Worm (Caenorhabditis elegans): ENCODE measurements around the gene W08E12.7.
A peak's percentile ranks its signal among the peaks of the same experiment; 100 is the strongest.

The W08E12.7 gene

DNA sequence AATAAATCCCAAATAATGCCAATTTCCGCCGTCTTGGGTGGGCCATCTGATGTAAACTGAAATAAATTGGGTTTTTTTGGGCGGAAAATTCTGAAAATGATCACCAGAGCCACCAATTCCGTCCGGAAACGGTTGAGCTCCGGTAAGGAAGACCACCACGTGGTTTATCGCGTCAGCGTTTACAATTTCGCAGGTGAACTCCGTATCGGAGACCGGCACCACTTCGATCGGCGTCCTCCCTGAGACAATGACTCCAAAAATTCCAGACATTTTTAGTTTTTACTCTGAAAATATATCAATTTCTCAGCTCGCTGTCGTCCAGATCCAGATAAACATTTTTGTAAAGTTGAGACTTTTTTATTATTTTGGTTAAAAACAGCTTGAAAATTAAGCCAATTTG lies 41.6 kb downstream of the W08E12.7 start, which contains the start of gene F42A6.6 (continued):
- TF ChIP-seq F22D6.2 (tag; optimal IDR thresholded peaks at IDR 0.05) (no peak), lin-26 (GFP tag; IDR thresholded peaks at IDR 0.05) (peak; percentile 64), Y67H2A.10 (GFP tag; conservative IDR thresholded peaks at IDR 0.05) (no peak), F10E7.11 (tag; optimal IDR thresholded peaks at IDR 0.05) (peak; percentile 66), dpff-1 (tag; optimal IDR thresholded peaks at IDR 0.05) (peak; percentile 61), snpc-1.1 (tag; optimal IDR thresholded peaks at IDR 0.05; ENCODE audit: insufficient read depth) (no peak), F55B11.4 (tag; optimal IDR thresholded peaks at IDR 0.05; ENCODE audit: borderline replicate concordance, insufficient read depth) (no peak), aptf-3 (GFP tag; IDR thresholded peaks at IDR 0.05) (peak; percentile 92), nhr-27 (tag; optimal IDR thresholded peaks at IDR 0.05) (peak; percentile 78), fkh-3 (tag; optimal IDR thresholded peaks at IDR 0.05) (peak; percentile 87), hmg-20 (GFP tag; IDR thresholded peaks at IDR 0.05) (0 out of 2 replicates have a peak, but pooled peaks have one; percentile 39), C17E4.6 (GFP tag; IDR thresholded peaks at IDR 0.05) (peak; percentile 88; the same call in 1 of the 2 replicates), unc-130 (GFP tag; optimal IDR thresholded peaks at IDR 0.05) (peak; percentile 78), dox-1 (GFP tag; IDR thresholded peaks at IDR 0.05) (no peak), ztf-22 (GFP tag; optimal IDR thresholded peaks at IDR 0.05) (peak; percentile 23), somi-1 (GFP tag; optimal IDR thresholded peaks at IDR 0.05) (peak; percentile 72), F52B5.7 (tag; optimal IDR thresholded peaks at IDR 0.05) (peak; percentile 93), ceh-40 (GFP tag; IDR thresholded peaks at IDR 0.05) (no peak), F49E8.2 (tag; optimal IDR thresholded peaks at IDR 0.05; ENCODE audit: insufficient read depth) (peak; percentile 96), Y53F4B.3 (GFP tag; IDR thresholded peaks at IDR 0.05) (no peak), xnd-1 (tag; optimal IDR thresholded peaks at IDR 0.05) (peak; percentile 32), lsl-1 (GFP tag; optimal IDR thresholded peaks at IDR 0.05) (peak; percentile 43), nhr-120 (GFP tag; IDR thresholded peaks at IDR 0.05) (0 out of 2 replicates have a peak, but pooled peaks have one; percentile 79), chd-7 (tag; optimal IDR thresholded peaks at IDR 0.05) (peak; percentile 88), egl-44 (GFP tag; IDR thresholded peaks at IDR 0.05) (no peak), mcd-1 (GFP tag; IDR thresholded peaks at IDR 0.05) (peak; percentile 67), nhr-90 (tag; optimal IDR thresholded peaks at IDR 0.05) (peak; percentile 40), F23B12.7 (tag; optimal IDR thresholded peaks at IDR 0.05; ENCODE audit: insufficient read depth) (peak; percentile 48), nfyb-1 (GFP tag; IDR thresholded peaks at IDR 0.05) (peak; percentile 82), die-1 (tag; optimal IDR thresholded peaks at IDR 0.05) (peak; percentile 77), F57C9.4 (tag; optimal IDR thresholded peaks at IDR 0.05) (peak; percentile 66), madf-8 (GFP tag; conservative IDR thresholded peaks at IDR 0.05) (peak; percentile 41; the same call in 1 of the 2 replicates), Y53G8AR.9 (GFP tag; conservative IDR thresholded peaks at IDR 0.05) (peak; percentile 94), him-1 (tag; optimal IDR thresholded peaks at IDR 0.05) (peak; percentile 15), cebp-1 (GFP tag; IDR thresholded peaks at IDR 0.05) (no peak), cebp-1 (tag; optimal IDR thresholded peaks at IDR 0.05) (peak; percentile 72)

DNA sequence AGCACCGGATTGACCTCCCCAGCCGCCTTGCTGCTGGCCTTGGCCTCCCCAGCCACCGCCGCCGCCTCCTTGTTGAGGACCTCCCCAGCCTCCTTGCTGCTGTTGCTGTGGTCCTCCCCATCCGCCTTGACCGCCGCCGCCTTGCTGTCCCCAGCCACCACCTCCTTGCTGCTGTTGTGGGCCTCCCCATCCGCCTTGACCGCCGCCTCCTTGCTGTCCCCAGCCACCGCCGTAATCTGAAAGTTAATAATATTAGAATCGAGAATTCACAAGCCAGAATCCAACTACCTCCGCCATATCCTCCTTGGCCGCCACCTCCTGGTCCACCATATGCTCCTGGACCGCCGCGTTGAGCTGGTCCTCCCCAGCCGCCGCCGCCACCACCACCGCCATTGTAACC lies 42.3 kb downstream of the W08E12.7 start:
- TF ChIP-seq him-1 (tag; optimal IDR thresholded peaks at IDR 0.05), result no peak
- no peak for TF ChIP-seq efl-1 (GFP tag; optimal IDR thresholded peaks at IDR 0.05)
- no peak for TF ChIP-seq pbrm-1 (GFP tag; IDR thresholded peaks at IDR 0.05)
- TF ChIP-seq madf-10 (tag; optimal IDR thresholded peaks at IDR 0.05), result no peak
- no peak for TF ChIP-seq F57A8.1 (GFP tag; optimal IDR thresholded peaks at IDR 0.05)
- 0 out of 2 replicates have a peak, but pooled peaks have one; percentile 44 for TF ChIP-seq F37B4.10 (GFP tag; IDR thresholded peaks at IDR 0.05)
- TF ChIP-seq tlf-1 (GFP tag; optimal IDR thresholded peaks at IDR 0.05), result no peak
- TF ChIP-seq F57C9.4 (tag; optimal IDR thresholded peaks at IDR 0.05), result no peak
- TF ChIP-seq ceh-58 (GFP tag; IDR thresholded peaks at IDR 0.05), result no peak
- no peak for TF ChIP-seq cebp-2 (GFP tag; IDR thresholded peaks at IDR 0.05)
- TF ChIP-seq hsf-1 (GFP tag; IDR thresholded peaks at IDR 0.05), result no peak
- TF ChIP-seq rcor-1 (GFP tag; IDR thresholded peaks at IDR 0.05), result no peak
- no peak for TF ChIP-seq lsl-1 (GFP tag; optimal IDR thresholded peaks at IDR 0.05)
- TF ChIP-seq lin-40 (tag; optimal IDR thresholded peaks at IDR 0.05), result no peak
- TF ChIP-seq snpc-3.4 (tag; optimal IDR thresholded peaks at IDR 0.05), result no peak
- peak; percentile 8; the same call in 1 of the 2 replicates for TF ChIP-seq attf-6 (GFP tag; IDR thresholded peaks at IDR 0.05)
- TF ChIP-seq hmg-20 (GFP tag; IDR thresholded peaks at IDR 0.05), result no peak
- TF ChIP-seq let-526 (GFP tag; IDR thresholded peaks at IDR 0.05), result no peak

Measured in whole organism, young adult.